Fruit fly (Drosophila melanogaster) whole organism, wandering third instar larva: ENCODE measurements around the gene CG17768.

Experiments used
- Abd-B ChIP-seq: fragments of >200 bp; optimal IDR thresholded peaks from 2 replicates; lab custom pipeline; 2017; ENCODE audit warnings: missing biosample characterization, missing genetic modification characterization
- CG32264 ChIP-seq: fragments of 200-800 bp; sonication (Bioruptor generic); optimal IDR thresholded peaks from 2 replicates; lab custom pipeline; 2016; ENCODE audit warnings: missing biosample characterization, missing genetic modification characterization
- CG9705 ChIP-seq: fragments of 200-800 bp; sonication (Bioruptor generic); optimal IDR thresholded peaks from 2 replicates; lab custom pipeline; 2018; ENCODE audit warnings: missing biosample characterization, mild to moderate bottlenecking, missing genetic modification characterization
- CrebA ChIP-seq: fragments of 200-800 bp; sonication (Bioruptor generic); optimal IDR thresholded peaks from 2 replicates; lab custom pipeline; 2016; ENCODE audit warnings: missing biosample characterization, mild to moderate bottlenecking, missing genetic modification characterization, borderline replicate concordance
- Dfd ChIP-seq: fragments of >200 bp; optimal IDR thresholded peaks from 2 replicates; lab custom pipeline; 2017; ENCODE audit warnings: missing biosample characterization, missing genetic modification characterization
- Dif ChIP-seq: fragments of 200-275, 200-300 bp; sonication (Bioruptor generic); optimal IDR thresholded peaks from 2 replicates; lab custom pipeline; 2018; ENCODE audit warnings: missing biosample characterization, missing genetic modification characterization; ENCODE audit not compliant: partially characterized antibody
- GATAd ChIP-seq: sonication (Bioruptor generic); optimal IDR thresholded peaks from 2 replicates; lab custom pipeline; 2016; ENCODE audit warnings: missing biosample characterization, missing genetic modification characterization
- HLH106 ChIP-seq: fragments of 200-800 bp; optimal IDR thresholded peaks from 3 replicates; lab custom pipeline; 2019; ENCODE audit warnings: missing biosample characterization, mild to moderate bottlenecking, missing genetic modification characterization, moderate library complexity
- Hnf4 ChIP-seq: fragments of 200-800 bp; sonication (Bioruptor generic); optimal IDR thresholded peaks from 2 replicates; lab custom pipeline; 2016; ENCODE audit warnings: missing biosample characterization, mild to moderate bottlenecking, missing genetic modification characterization
- Hr78 ChIP-seq: fragments of >200 bp; optimal IDR thresholded peaks from 2 replicates; lab custom pipeline; 2017; ENCODE audit warnings: missing biosample characterization, missing genetic modification characterization
- Hr83 ChIP-seq: fragments of 200-300 bp; sonication (Bioruptor generic); optimal IDR thresholded peaks from 2 replicates; lab custom pipeline; 2016; ENCODE audit warnings: missing biosample characterization, mild to moderate bottlenecking, missing genetic modification characterization, moderate library complexity; ENCODE audit not compliant: poor library complexity, severe bottlenecking
- Jra ChIP-seq: sonication (Bioruptor generic); optimal IDR thresholded peaks from 2 replicates; lab custom pipeline; 2016; ENCODE audit warnings: missing biosample characterization, missing genetic modification characterization
- Mio ChIP-seq: sonication (Bioruptor generic); optimal IDR thresholded peaks from 2 replicates; lab custom pipeline; 2016; ENCODE audit warnings: missing biosample characterization, missing genetic modification characterization
- Myc ChIP-seq: fragments of >200 bp; optimal IDR thresholded peaks from 2 replicates; lab custom pipeline; 2017
- N ChIP-seq: fragments of >200 bp; optimal IDR thresholded peaks from 2 replicates; lab custom pipeline; 2018; ENCODE audit warnings: missing biosample characterization, missing external identifiers, missing genetic modification characterization
- OdsH ChIP-seq: fragments of 200-800 bp; sonication (Bioruptor generic); optimal IDR thresholded peaks from 2 replicates; lab custom pipeline; 2016; ENCODE audit warnings: missing biosample characterization, mild to moderate bottlenecking, missing genetic modification characterization
- Rel ChIP-seq, 2 experiments: fragments of 200-800 bp; sonication (Bioruptor generic) in 1 of 2; optimal IDR thresholded peaks; 2 replicates in 1 of 2; 3 replicates in 1 of 2; lab custom pipeline; 2016 to 2019; ENCODE audit warnings: mild to moderate bottlenecking in 2 of 2, missing biosample characterization in 2 of 2, missing genetic modification characterization in 2 of 2, moderate library complexity in 1 of 2
- Sp1 ChIP-seq: fragments of 200-800 bp; sonication (Bioruptor generic); optimal IDR thresholded peaks from 3 replicates; lab custom pipeline; 2019; ENCODE audit warnings: missing biosample characterization, mild to moderate bottlenecking, missing genetic modification characterization, moderate library complexity
- Vsx2 ChIP-seq: fragments of 200-300, 225-300 bp; sonication (Bioruptor generic); optimal IDR thresholded peaks from 2 replicates; lab custom pipeline; 2018; ENCODE audit warnings: missing biosample characterization, missing genetic modification characterization; ENCODE audit not compliant: partially characterized antibody
- br ChIP-seq: fragments of 200-800 bp; sonication (Bioruptor generic); optimal IDR thresholded peaks from 2 replicates; lab custom pipeline; 2016; ENCODE audit warnings: missing biosample characterization, missing genetic modification characterization
- brk ChIP-seq: fragments of 200-800 bp; sonication (Bioruptor generic); optimal IDR thresholded peaks from 2 replicates; lab custom pipeline; 2016; ENCODE audit warnings: missing biosample characterization, mild to moderate bottlenecking, missing genetic modification characterization
- dl ChIP-seq, 2 experiments: fragments of 175-275, 200-275 bp in 1 of 2; fragments of 200-275 bp in 1 of 2; sonication (Bioruptor generic); optimal IDR thresholded peaks; lab custom pipeline; 2018; ENCODE audit warnings: mild to moderate bottlenecking in 2 of 2, missing biosample characterization in 2 of 2, missing genetic modification characterization in 2 of 2, moderate library complexity in 2 of 2; ENCODE audit not compliant: partially characterized antibody in 2 of 2, insufficient read depth in 1 of 2
- dmrt93B ChIP-seq: fragments of 200-800 bp; sonication (Bioruptor generic); optimal IDR thresholded peaks from 2 replicates; lab custom pipeline; 2018; ENCODE audit warnings: missing biosample characterization, mild to moderate bottlenecking, missing genetic modification characterization
- dsf ChIP-seq: sonication (Bioruptor generic); optimal IDR thresholded peaks from 2 replicates; lab custom pipeline; 2016; ENCODE audit warnings: missing biosample characterization, missing genetic modification characterization, borderline replicate concordance
- ey ChIP-seq: fragments of 200-800 bp; sonication (Bioruptor generic); optimal IDR thresholded peaks from 2 replicates; lab custom pipeline; 2016; ENCODE audit warnings: missing biosample characterization, missing genetic modification characterization
- foxo ChIP-seq, 2 experiments: fragments of 200-800 bp; sonication (Bioruptor generic); optimal IDR thresholded peaks; 2 replicates in 1 of 2; 3 replicates in 1 of 2; lab custom pipeline; 2016 to 2017; ENCODE audit warnings: missing biosample characterization in 2 of 2, missing genetic modification characterization in 2 of 2
- fru ChIP-seq: fragments of 200-800 bp; sonication (Bioruptor generic); optimal IDR thresholded peaks from 3 replicates; lab custom pipeline; 2016; ENCODE audit warnings: missing biosample characterization, mild to moderate bottlenecking, missing genetic modification characterization
- h ChIP-seq: fragments of 200-800 bp; sonication (Bioruptor generic); optimal IDR thresholded peaks from 3 replicates; lab custom pipeline; 2016; ENCODE audit warnings: missing biosample characterization, mild to moderate bottlenecking, missing genetic modification characterization
- jim ChIP-seq: fragments of 175-275, 200-325 bp; sonication (Bioruptor generic); optimal IDR thresholded peaks from 2 replicates; lab custom pipeline; 2016; ENCODE audit warnings: missing biosample characterization, mild to moderate bottlenecking, missing genetic modification characterization
- lola ChIP-seq: fragments of >200 bp; optimal IDR thresholded peaks from 2 replicates; lab custom pipeline; 2017; ENCODE audit warnings: missing biosample characterization, missing genetic modification characterization
- pan ChIP-seq: fragments of >200 bp; optimal IDR thresholded peaks from 2 replicates; lab custom pipeline; 2017
- psq ChIP-seq: fragments of 200-800 bp; sonication (Bioruptor generic); optimal IDR thresholded peaks from 3 replicates; lab custom pipeline; 2017; ENCODE audit warnings: missing biosample characterization, mild to moderate bottlenecking, missing genetic modification characterization, moderate library complexity
- rgr ChIP-seq: fragments of 200-800 bp; sonication (Bioruptor generic); optimal IDR thresholded peaks from 3 replicates; lab custom pipeline; 2016; ENCODE audit warnings: missing biosample characterization, mild to moderate bottlenecking, missing genetic modification characterization
- sage ChIP-seq: fragments of 200-800 bp; sonication (Bioruptor generic); optimal IDR thresholded peaks from 2 replicates; lab custom pipeline; 2016; ENCODE audit warnings: missing biosample characterization, mild to moderate bottlenecking, missing genetic modification characterization
- sv ChIP-seq: fragments of 200-800 bp; sonication (Bioruptor generic); optimal IDR thresholded peaks from 3 replicates; lab custom pipeline; 2016; ENCODE audit warnings: missing biosample characterization, missing genetic modification characterization
- tai ChIP-seq: sonication (Bioruptor generic); optimal IDR thresholded peaks from 2 replicates; lab custom pipeline; 2016; ENCODE audit warnings: missing biosample characterization, missing genetic modification characterization
- usp ChIP-seq: fragments of >200 bp; optimal IDR thresholded peaks from 2 replicates; lab custom pipeline; 2017; ENCODE audit warnings: missing biosample characterization, missing genetic modification characterization
- woc ChIP-seq: sonication (Bioruptor generic); optimal IDR thresholded peaks from 2 replicates; lab custom pipeline; 2016; ENCODE audit warnings: missing biosample characterization, mild to moderate bottlenecking, missing genetic modification characterization

Gene CG17768

DNA sequence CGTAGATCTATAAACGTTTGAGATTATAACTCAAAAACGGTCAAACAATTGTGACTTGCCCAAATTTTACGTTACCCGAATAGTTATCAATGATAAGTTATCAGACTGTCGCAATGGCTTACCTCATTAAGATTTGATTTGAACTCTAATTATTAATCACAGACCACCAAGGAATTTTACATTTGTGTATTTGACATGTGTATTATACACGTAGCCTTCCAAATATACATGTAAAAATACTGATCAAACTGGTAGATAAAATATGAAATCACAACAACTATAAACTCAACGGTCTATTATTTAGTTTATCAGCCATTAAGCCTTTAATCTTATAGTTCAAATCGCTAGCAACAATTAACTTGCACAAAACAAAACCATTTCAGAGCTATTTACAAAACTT lies 11.5 kb downstream of the CG17768 start:
- TF ChIP-seq h (no peak), Dfd (GFP tag; lab: Kevin White, UChicago) (no peak), Rel (GFP tag; optimal IDR thresholded peaks at IDR 0.05; lab: Kevin White, UChicago) (no peak), Rel (tag; optimal IDR thresholded peaks at IDR 0.05; lab: Kevin White, UChicago) (no peak), Hr83 (GFP tag; lab: Kevin White, UChicago) (no peak), OdsH (GFP tag; lab: Kevin White, UChicago) (no peak), ey (GFP tag; lab: Kevin White, UChicago) (no peak), GATAd (GFP tag; lab: Kevin White, UChicago) (no peak), dl (GFP tag; optimal IDR thresholded peaks at IDR 0.05; lab: Kevin White, UChicago; ENCODE audit: insufficient read depth in 1 of 2, partially characterized antibody in 2 of 2) (no peak), Abd-B (GFP tag; lab: Kevin White, UChicago) (no peak), N (GFP tag; lab: Kevin White, UChicago) (no peak), dmrt93B (no peak)

DNA sequence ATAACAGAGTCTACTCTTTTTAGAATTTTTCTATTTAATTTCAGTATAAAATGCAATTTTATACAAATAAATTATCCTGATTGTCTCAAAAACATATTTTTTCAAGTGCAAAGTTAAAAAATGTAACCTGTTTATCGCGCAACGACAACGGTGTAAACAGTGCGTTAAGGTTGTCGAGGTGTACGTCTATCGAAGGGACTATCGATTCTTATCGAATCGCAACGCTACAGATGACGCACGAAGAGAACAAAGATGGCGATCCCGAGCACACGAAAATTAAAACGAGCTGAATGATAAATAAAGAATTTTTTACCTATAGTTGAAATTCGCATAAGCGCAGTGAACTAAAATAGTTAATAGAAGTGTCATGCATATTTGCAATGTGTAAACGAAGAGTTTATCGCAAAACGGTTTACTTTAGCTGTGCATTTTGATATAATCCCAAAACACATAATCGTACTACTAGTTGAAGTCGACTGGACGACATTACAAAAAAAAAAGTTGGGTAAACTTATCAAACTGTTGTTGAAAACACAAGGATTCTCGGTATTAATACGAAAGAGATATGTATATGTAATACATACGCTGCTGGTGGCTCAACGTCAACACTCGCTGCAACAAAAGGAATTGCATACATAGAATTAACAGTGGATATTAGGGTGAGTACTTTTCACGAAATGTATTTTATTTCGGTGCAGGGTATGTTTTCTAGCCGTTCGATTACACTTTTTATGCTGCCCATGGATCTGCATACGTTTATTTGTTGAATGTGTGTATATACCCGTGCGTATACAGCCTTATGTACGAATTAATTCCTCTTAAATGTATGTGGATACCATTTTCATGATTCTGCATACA lies 16.9 kb downstream of the CG17768 start, which contains the start of gene da:
Gene da, plus strand, starts transcription at position 237 of the 858 bp plus-strand sequence.
- TF ChIP-seq N (GFP tag; lab: Kevin White, UChicago): peak; percentile 94
- TF ChIP-seq dsf (GFP tag; lab: Kevin White, UChicago): no peak
- peak; percentile 56 for TF ChIP-seq Jra (GFP tag; lab: Kevin White, UChicago)
- TF ChIP-seq Rel (GFP tag; optimal IDR thresholded peaks at IDR 0.05; lab: Kevin White, UChicago): no peak
- peak; percentile 39 for TF ChIP-seq Rel (tag; optimal IDR thresholded peaks at IDR 0.05; lab: Kevin White, UChicago)
- no peak for TF ChIP-seq Hr83 (GFP tag; lab: Kevin White, UChicago)
- peak; percentile 52 for TF ChIP-seq Hnf4 (GFP tag; lab: Kevin White, UChicago)
- TF ChIP-seq Dfd (GFP tag; lab: Kevin White, UChicago): no peak
- TF ChIP-seq Dif (GFP tag; lab: Kevin White, UChicago): no peak
- TF ChIP-seq lola: peak; percentile 69
- TF ChIP-seq pan (lab: Kevin White, UChicago): no peak
- no peak for TF ChIP-seq Mio (GFP tag; lab: Kevin White, UChicago)
- no peak for TF ChIP-seq Myc (lab: Kevin White, UChicago)
- TF ChIP-seq sv (GFP tag; lab: Kevin White, UChicago): peak; percentile 15
- no peak for TF ChIP-seq dmrt93B
- no peak for TF ChIP-seq dl (GFP tag; optimal IDR thresholded peaks at IDR 0.05; lab: Kevin White, UChicago; ENCODE audit: insufficient read depth in 1 of 2, partially characterized antibody in 2 of 2)
- peak; percentile 64 for TF ChIP-seq woc
- TF ChIP-seq OdsH (GFP tag; lab: Kevin White, UChicago): no peak
- TF ChIP-seq fru (GFP tag; lab: Kevin White, UChicago): peak; percentile 39
- peak; percentile 55 for TF ChIP-seq rgr
- peak; percentile 31 for TF ChIP-seq sage (GFP tag; lab: Kevin White, UChicago)
- no peak for TF ChIP-seq br (GFP tag; lab: Kevin White, UChicago)
- TF ChIP-seq tai (GFP tag; lab: Kevin White, UChicago): no peak
- no peak for TF ChIP-seq CrebA (GFP tag; lab: Kevin White, UChicago)
- TF ChIP-seq usp (GFP tag; lab: Kevin White, UChicago): no peak
- no peak for TF ChIP-seq brk (GFP tag; lab: Kevin White, UChicago)
- no peak for TF ChIP-seq GATAd (GFP tag; lab: Kevin White, UChicago)
- no peak for TF ChIP-seq Abd-B (GFP tag; lab: Kevin White, UChicago)
- TF ChIP-seq Sp1 (GFP tag; lab: Kevin White, UChicago): peak; percentile 47
- peak; percentile 56 for TF ChIP-seq h
- TF ChIP-seq CG32264 (GFP tag; lab: Kevin White, UChicago): no peak
- no peak for TF ChIP-seq Vsx2 (GFP tag; lab: Kevin White, UChicago)
- no peak for TF ChIP-seq Hr78 (GFP tag; lab: Kevin White, UChicago)
- TF ChIP-seq CG9705 (GFP tag; lab: Kevin White, UChicago): peak; percentile 12
- TF ChIP-seq psq (GFP tag; lab: Kevin White, UChicago): peak; percentile 8
- peak in 1 of 2 experiments; percentile 24 for TF ChIP-seq foxo (GFP tag; optimal IDR thresholded peaks at IDR 0.05; lab: Kevin White, UChicago)
- TF ChIP-seq HLH106 (tag; lab: Kevin White, UChicago): peak; percentile 61
- no peak for TF ChIP-seq jim
- peak; percentile 33 for TF ChIP-seq ey (GFP tag; lab: Kevin White, UChicago)
- TF ChIP-seq, all 38 proteins: peak for 17
